Worm (Caenorhabditis elegans) whole organism, L3 larva: Measurements from ENCODE around the gene Y75B8A.28.

Experiments
- egl-27 ChIP-seq: sonication (generic microtip); optimal IDR thresholded peaks from 4 replicates; lab custom pipeline; 2017; ENCODE audit warnings: missing biosample characterization, missing genetic modification reagents, missing genetic modification characterization
- elt-3 ChIP-seq, 3 experiments: fragments of 150-350 bp in 1 of 3; sonication (generic microtip) in 2 of 3; optimal IDR thresholded peaks; 2 replicates in 2 of 3; 4 replicates in 1 of 3; lab custom pipeline; 2014 to 2017; ENCODE audit warnings: missing biosample characterization in 3 of 3, missing genetic modification characterization in 3 of 3
- jun-1 ChIP-seq: fragments of 150-350 bp; optimal IDR thresholded peaks from 2 replicates; lab custom pipeline; 2014; ENCODE audit warnings: missing biosample characterization, missing genetic modification reagents, missing genetic modification characterization
- pha-4 ChIP-seq: fragments of 150-350 bp; optimal IDR thresholded peaks from 2 replicates; lab custom pipeline; 2014; ENCODE audit warnings: missing biosample characterization, missing genetic modification reagents, missing genetic modification characterization
- pqm-1 ChIP-seq: fragments of 150-350 bp; optimal IDR thresholded peaks from 2 replicates; lab custom pipeline; 2017; ENCODE audit warnings: missing biosample characterization, missing genetic modification characterization, inconsistent platforms
- unc-62 ChIP-seq: fragments of 150-350 bp; sonication (generic microtip); optimal IDR thresholded peaks from 4 replicates; lab custom pipeline; 2014; ENCODE audit warnings: missing biosample characterization, missing genetic modification reagents, missing genetic modification characterization

DNA sequence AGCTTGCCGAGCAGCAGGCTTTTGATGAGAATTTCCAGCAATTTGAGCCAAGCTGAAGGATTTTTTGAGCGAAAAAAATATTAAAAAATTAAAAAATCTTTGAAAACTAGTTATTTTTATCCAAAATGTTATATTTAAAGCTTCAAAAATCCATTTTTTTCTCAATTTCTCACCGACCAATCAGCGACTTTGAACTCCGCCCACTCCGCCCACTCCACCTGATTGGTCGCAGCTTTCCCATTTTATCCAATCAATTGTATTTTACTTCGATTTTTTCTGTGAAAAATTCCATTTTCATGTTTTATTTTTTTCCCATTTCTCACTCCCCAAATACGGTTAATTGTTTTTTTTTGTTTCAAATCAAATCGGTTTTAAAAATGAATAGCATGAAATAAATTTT, 26.1 kb downstream of the Y75B8A.28 start:
- TF ChIP-seq pqm-1 (tag; lab: Kevin White, UChicago) (no peak), jun-1 (tag; lab: Kevin White, UChicago) (no peak), pha-4 (tag; lab: Kevin White, UChicago) (no peak), egl-27 (tag; lab: Kevin White, UChicago) (no peak), elt-3 (tag; optimal IDR thresholded peaks at IDR 0.05; lab: Kevin White, UChicago) (no peak), unc-62 (GFP tag; lab: Kevin White, UChicago) (no peak)
